Fruit fly (Drosophila melanogaster) whole organism, embryonic: ENCODE results near the gene Kaz-m1.

Experiments used
- BEAF-32 ChIP-seq: fragments of 200-800 bp; sonication (Bioruptor generic); optimal IDR thresholded peaks from 3 replicates; lab custom pipeline; 2017; ENCODE audit warnings: missing biosample characterization, missing genetic modification characterization, mild to moderate bottlenecking, moderate library complexity, missing genetic modification reagents
- Bdp1 ChIP-seq: fragments of 200-800 bp; sonication (Bioruptor generic); optimal IDR thresholded peaks from 3 replicates; lab custom pipeline; 2016; ENCODE audit warnings: missing biosample characterization, missing genetic modification characterization
- CG11723 ChIP-seq: fragments of 200-800 bp; sonication (Bioruptor generic); optimal IDR thresholded peaks from 2 replicates; lab custom pipeline; 2017; ENCODE audit warnings: missing biosample characterization, mild to moderate bottlenecking, missing genetic modification characterization
- CG15514 ChIP-seq: fragments of 200-800 bp; sonication (Bioruptor generic); optimal IDR thresholded peaks from 3 replicates; lab custom pipeline; 2017; ENCODE audit warnings: missing biosample characterization, missing genetic modification characterization, mild to moderate bottlenecking, moderate library complexity, missing genetic modification reagents
- CG1602 ChIP-seq: fragments of 200-800 bp; sonication (Bioruptor generic); optimal IDR thresholded peaks from 3 replicates; lab custom pipeline; 2016; ENCODE audit warnings: missing biosample characterization, missing genetic modification characterization
- CG17186 ChIP-seq: fragments of 200-800 bp; sonication (Bioruptor generic); optimal IDR thresholded peaks from 3 replicates; lab custom pipeline; 2017; ENCODE audit warnings: missing biosample characterization, missing genetic modification reagents, missing genetic modification characterization
- CG17385 ChIP-seq: fragments of 200-800 bp; sonication (Bioruptor generic); optimal IDR thresholded peaks from 3 replicates; lab custom pipeline; 2018; ENCODE audit warnings: missing biosample characterization, mild to moderate bottlenecking, missing genetic modification characterization
- CG1792 ChIP-seq: fragments of 200-800 bp; sonication (Bioruptor generic); optimal IDR thresholded peaks from 2 replicates; lab custom pipeline; 2016; ENCODE audit warnings: missing biosample characterization, missing genetic modification characterization
- CG2129 ChIP-seq: fragments of 200-800 bp; sonication (Bioruptor generic); IDR thresholded peaks from 2 replicates; pipeline ENCODE4 v1.3.6; 2022; ENCODE audit warnings: missing biosample characterization, missing genetic modification characterization; ENCODE audit not compliant: partially characterized antibody
- CG32767 ChIP-seq: fragments of 200-800 bp; sonication (Bioruptor generic); IDR thresholded peaks from 2 replicates; pipeline ENCODE4 v1.3.6; 2022; ENCODE audit warnings: missing biosample characterization, missing genetic modification characterization
- CG3281 ChIP-seq: fragments of 200-800 bp; sonication (Bioruptor generic); optimal IDR thresholded peaks from 3 replicates; lab custom pipeline; 2017; ENCODE audit warnings: missing biosample characterization, mild to moderate bottlenecking, missing genetic modification characterization
- CG33557 ChIP-seq: fragments of 200-800 bp; sonication (Bioruptor generic); optimal IDR thresholded peaks from 2 replicates; lab custom pipeline; 2019; ENCODE audit warnings: missing biosample characterization, mild to moderate bottlenecking, missing genetic modification characterization, moderate library complexity
- CG6272 ChIP-seq: fragments of 200-800 bp; sonication (Bioruptor generic); IDR thresholded peaks from 2 replicates; pipeline ENCODE4 v1.3.6; 2022; ENCODE audit warnings: missing biosample characterization, missing genetic modification characterization
- CG6689 ChIP-seq: fragments of 200-800 bp; sonication (Bioruptor generic); IDR thresholded peaks from 2 replicates; pipeline ENCODE4 v1.3.6; 2022; ENCODE audit warnings: missing biosample characterization, missing genetic modification characterization
- CG8924 ChIP-seq: fragments of 200-800 bp; optimal IDR thresholded peaks from 3 replicates; lab custom pipeline; 2019; ENCODE audit warnings: missing biosample characterization, mild to moderate bottlenecking, missing genetic modification characterization, moderate library complexity
- CG9609 ChIP-seq: fragments of 200-800 bp; sonication (Bioruptor generic); optimal IDR thresholded peaks from 3 replicates; lab custom pipeline; 2016; ENCODE audit warnings: missing biosample characterization, missing genetic modification characterization
- Dp ChIP-seq: fragments of 200-800 bp; sonication (Bioruptor generic); optimal IDR thresholded peaks from 2 replicates; lab custom pipeline; 2018; ENCODE audit warnings: missing biosample characterization, mild to moderate bottlenecking, missing genetic modification characterization, moderate library complexity
- E2f2 ChIP-seq: fragments of 200-800 bp; sonication (Bioruptor generic); IDR thresholded peaks from 2 replicates; pipeline ENCODE4 v1.3.6; 2022; ENCODE audit warnings: missing biosample characterization, missing genetic modification characterization
- Ets65A ChIP-seq: fragments of 200-800 bp; sonication (Bioruptor generic); peaks from one replicate; lab custom pipeline; 2016; ENCODE audit warnings: missing biosample characterization, missing genetic modification characterization
- Ets97D ChIP-seq: fragments of 200-800 bp; sonication (Bioruptor generic); optimal IDR thresholded peaks from 3 replicates; lab custom pipeline; 2016; ENCODE audit warnings: missing biosample characterization, missing genetic modification characterization
- Hand ChIP-seq: fragments of 200-800 bp; sonication (Bioruptor generic); optimal IDR thresholded peaks from 2 replicates; lab custom pipeline; 2017; ENCODE audit warnings: mild to moderate bottlenecking, missing biosample characterization, missing genetic modification reagents, missing genetic modification characterization
- HmgD ChIP-seq: fragments of 200-800 bp; sonication (Bioruptor generic); optimal IDR thresholded peaks from 3 replicates; lab custom pipeline; 2016; ENCODE audit warnings: missing biosample characterization, missing genetic modification characterization
- Hsf ChIP-seq: fragments of 200-800 bp; sonication (Bioruptor generic); optimal IDR thresholded peaks from 3 replicates; lab custom pipeline; 2016; ENCODE audit warnings: missing biosample characterization, missing genetic modification characterization
- Oaz ChIP-seq: fragments of 200-800 bp; sonication (Bioruptor generic); IDR thresholded peaks from 2 replicates; pipeline ENCODE4 v1.3.6; 2022; ENCODE audit warnings: missing biosample characterization, missing genetic modification characterization
- PHDP ChIP-seq: fragments of 200-800 bp; sonication (Bioruptor generic); optimal IDR thresholded peaks from 3 replicates; lab custom pipeline; 2018; ENCODE audit warnings: missing biosample characterization, mild to moderate bottlenecking, missing genetic modification characterization, moderate library complexity
- Scr ChIP-seq: fragments of 200-800 bp; sonication (Bioruptor generic); IDR thresholded peaks from 2 replicates; pipeline ENCODE4 v1.3.6; 2022; ENCODE audit warnings: missing biosample characterization, missing genetic modification characterization; ENCODE audit not compliant: partially characterized antibody
- Sry-δ ChIP-seq: fragments of 200-800 bp; sonication (Bioruptor generic); optimal IDR thresholded peaks from 2 replicates; lab custom pipeline; 2016; ENCODE audit warnings: missing biosample characterization, missing genetic modification characterization
- YL-1 ChIP-seq: fragments of 200-800 bp; sonication (Bioruptor generic); optimal IDR thresholded peaks from 3 replicates; lab custom pipeline; 2017; ENCODE audit warnings: missing biosample characterization, mild to moderate bottlenecking, missing genetic modification characterization
- ab ChIP-seq: fragments of 200-800 bp; sonication (Bioruptor generic); optimal IDR thresholded peaks from 2 replicates; lab custom pipeline; 2016; ENCODE audit warnings: missing biosample characterization, missing genetic modification characterization
- amos ChIP-seq: fragments of 200-800 bp; sonication (Bioruptor generic); IDR thresholded peaks from 2 replicates; pipeline ENCODE4 v1.3.6; 2022; ENCODE audit warnings: missing biosample characterization, missing genetic modification characterization; ENCODE audit not compliant: partially characterized antibody
- da ChIP-seq: fragments of 200-800 bp; sonication (Bioruptor generic); optimal IDR thresholded peaks from 2 replicates; lab custom pipeline; 2016; ENCODE audit warnings: missing biosample characterization, missing genetic modification characterization
- dimm ChIP-seq: fragments of 200-800 bp; sonication (Bioruptor generic); IDR thresholded peaks from 2 replicates; pipeline ENCODE4 v1.3.6; 2022; ENCODE audit warnings: missing biosample characterization, missing genetic modification characterization
- ems ChIP-seq: fragments of 200-800 bp; sonication (Bioruptor generic); optimal IDR thresholded peaks from 3 replicates; lab custom pipeline; 2016; ENCODE audit warnings: missing biosample characterization, missing genetic modification characterization
- ind ChIP-seq: fragments of 200-800 bp; sonication (Bioruptor generic); optimal IDR thresholded peaks from 3 replicates; lab custom pipeline; 2016; ENCODE audit warnings: missing biosample characterization, missing genetic modification characterization
- jigr1 ChIP-seq: fragments of 200-800 bp; sonication (Bioruptor generic); IDR thresholded peaks from 3 replicates; pipeline ENCODE4 v1.3.6; 2022; ENCODE audit warnings: missing biosample characterization, missing genetic modification characterization
- lab ChIP-seq: fragments of 200-800 bp; sonication (Bioruptor generic); optimal IDR thresholded peaks from 3 replicates; lab custom pipeline; 2017; ENCODE audit warnings: missing biosample characterization, missing genetic modification characterization, mild to moderate bottlenecking, moderate library complexity, missing genetic modification reagents
- lov ChIP-seq, 2 experiments: fragments of 200-800 bp in 1 of 2; fragments of >200 bp in 1 of 2; sonication (Bioruptor generic) in 1 of 2; IDR thresholded peaks in 1 of 2; optimal IDR thresholded peaks in 1 of 2; 2 replicates in 1 of 2; 3 replicates in 1 of 2; pipeline versions ENCODE4 v1.3.6 to Lab custom; 2017 to 2022; ENCODE audit warnings: missing biosample characterization in 1 of 2, missing genetic modification characterization in 1 of 2
- ro ChIP-seq: fragments of 200-800 bp; sonication (Bioruptor generic); IDR thresholded peaks from 2 replicates; pipeline ENCODE4 v1.3.6; 2022; ENCODE audit warnings: missing biosample characterization, missing genetic modification characterization
- row ChIP-seq: fragments of 200-800 bp; sonication (Bioruptor generic); IDR thresholded peaks from 3 replicates; pipeline ENCODE4 v1.3.6; 2022; ENCODE audit warnings: missing biosample characterization, missing genetic modification characterization
- salm ChIP-seq: fragments of 200-800 bp; sonication (Bioruptor generic); optimal IDR thresholded peaks from 2 replicates; lab custom pipeline; 2018; ENCODE audit warnings: missing biosample characterization, mild to moderate bottlenecking, missing genetic modification characterization
- scrt ChIP-seq: fragments of 200-800 bp; sonication (Bioruptor generic); optimal IDR thresholded peaks from 2 replicates; lab custom pipeline; 2018; ENCODE audit warnings: missing biosample characterization, mild to moderate bottlenecking, missing genetic modification characterization, moderate library complexity
- sens-2 ChIP-seq: fragments of 200-800 bp; sonication (Bioruptor generic); IDR thresholded peaks from 2 replicates; pipeline ENCODE4 v1.3.6; 2022; ENCODE audit warnings: missing biosample characterization, missing genetic modification characterization
- stc ChIP-seq: fragments of 200-800 bp; sonication (Bioruptor generic); IDR thresholded peaks from 2 replicates; pipeline ENCODE4 v1.3.6; 2022; ENCODE audit warnings: missing biosample characterization, missing genetic modification characterization
- unpg ChIP-seq: fragments of 200-800 bp; sonication (Bioruptor generic); optimal IDR thresholded peaks from 3 replicates; lab custom pipeline; 2018; ENCODE audit warnings: missing biosample characterization, mild to moderate bottlenecking, missing genetic modification characterization, moderate library complexity
- wek ChIP-seq: fragments of 200-800 bp; sonication (Bioruptor generic); optimal IDR thresholded peaks from 3 replicates; lab custom pipeline; 2018; ENCODE audit warnings: missing biosample characterization, mild to moderate bottlenecking, missing genetic modification characterization, moderate library complexity
- yki ChIP-seq: fragments of >200 bp; optimal IDR thresholded peaks from 3 replicates; lab custom pipeline; 2018
- zen2 ChIP-seq: fragments of 200-800 bp; sonication (Bioruptor generic); IDR thresholded peaks from 3 replicates; pipeline ENCODE4 v1.3.6; 2022; ENCODE audit warnings: missing biosample characterization, missing genetic modification characterization; ENCODE audit not compliant: partially characterized antibody
- zfh1 ChIP-seq: fragments of 200-800 bp; sonication (Bioruptor generic); IDR thresholded peaks from 3 replicates; pipeline ENCODE4 v1.3.6; 2022; ENCODE audit warnings: missing biosample characterization, missing genetic modification characterization

The Kaz-m1 gene

dm6 chr3R:26017771-26018731 is 3.5 kb downstream of the Kaz-m1 start (continued):
- TF ChIP-seq scrt, result peak; percentile 40
- TF ChIP-seq ind (GFP tag; lab: Kevin White, UChicago), result peak; percentile 57
- peak; percentile 76 for TF ChIP-seq stc (GFP tag; lab: Robert Waterston, UW)
- TF ChIP-seq Bdp1, result no peak
- no peak for TF ChIP-seq wek (GFP tag; lab: Kevin White, UChicago)
- peak; percentile 99 for TF ChIP-seq CG33557
- peak; percentile 37 for TF ChIP-seq CG3281 (GFP tag; lab: Kevin White, UChicago)
- peak; percentile 80 for TF ChIP-seq salm
- TF ChIP-seq Ets97D, result no peak
- peak; percentile 65 for TF ChIP-seq Ets65A (GFP tag; lab: Kevin White, UChicago)
- 0 out of 2 replicates have a peak, but pooled peaks have one; percentile 40 for TF ChIP-seq sens-2 (GFP tag; lab: Robert Waterston, UW)
- TF ChIP-seq PHDP (tag; lab: Kevin White, UChicago), result peak; percentile 74
- peak; percentile 36; the same call in 1 of the 2 replicates for TF ChIP-seq E2f2 (GFP tag; lab: Robert Waterston, UW)
- TF ChIP-seq dimm (GFP tag; lab: Robert Waterston, UW), result 0 out of 2 replicates have a peak, but pooled peaks have one; percentile 19
- TF ChIP-seq CG32767 (GFP tag; lab: Robert Waterston, UW), result peak; percentile 70
- no peak for TF ChIP-seq yki (lab: Kevin White, UChicago)
- TF ChIP-seq Hand (GFP tag; lab: Kevin White, UChicago), result no peak
- peak; percentile 39; the same call in 1 of the 2 replicates for TF ChIP-seq ro (GFP tag; lab: Robert Waterston, UW)
- no peak for TF ChIP-seq HmgD
- TF ChIP-seq CG17385, result peak; percentile 67
- no peak for TF ChIP-seq CG2129 (GFP tag; lab: Robert Waterston, UW)
- no peak for TF ChIP-seq ems (GFP tag; lab: Kevin White, UChicago)
- peak; percentile 89 for TF ChIP-seq CG8924 (tag; lab: Kevin White, UChicago)
- TF ChIP-seq Hsf (GFP tag; lab: Kevin White, UChicago), result no peak
- TF ChIP-seq CG9609 (GFP tag; lab: Kevin White, UChicago), result no peak
- peak; percentile 82 for TF ChIP-seq CG1602 (GFP tag; lab: Kevin White, UChicago)
- no peak for TF ChIP-seq Sry-δ (GFP tag; lab: Kevin White, UChicago)
- no peak for TF ChIP-seq BEAF-32 (GFP tag; lab: Kevin White, UChicago)
- TF ChIP-seq CG17186 (GFP tag; lab: Kevin White, UChicago), result peak; percentile 17
- no peak for TF ChIP-seq amos
- TF ChIP-seq Scr (GFP tag; lab: Robert Waterston, UW), result no peak
- TF ChIP-seq Oaz, result no peak
- TF ChIP-seq zfh1 (GFP tag; lab: Robert Waterston, UW), result peak; percentile 67
- TF ChIP-seq CG11723 (GFP tag; lab: Kevin White, UChicago), result peak; percentile 74
- TF ChIP-seq CG6689 (GFP tag; lab: Robert Waterston, UW), result peak; percentile 87
- peak; percentile 85 for TF ChIP-seq unpg (GFP tag; lab: Kevin White, UChicago)
- TF ChIP-seq ab (GFP tag; lab: Kevin White, UChicago), result no peak
- TF ChIP-seq Dp (GFP tag; lab: Kevin White, UChicago), result no peak
- peak; percentile 3 for TF ChIP-seq da
- TF ChIP-seq YL-1 (GFP tag; lab: Kevin White, UChicago), result peak; percentile 45
- no peak for TF ChIP-seq zen2 (GFP tag; lab: Robert Waterston, UW)
- no peak for TF ChIP-seq CG15514
- TF ChIP-seq CG1792, result no peak
- TF ChIP-seq CG6272, result no peak
- peak; percentile 25 for TF ChIP-seq lab (GFP tag; lab: Kevin White, UChicago)
- peak; percentile 72 for TF ChIP-seq row (GFP tag; lab: Robert Waterston, UW)
- no peak for TF ChIP-seq lov (optimal IDR thresholded peaks at IDR 0.05; lab: Kevin White, UChicago)
- no peak for TF ChIP-seq lov (GFP tag; IDR thresholded peaks at IDR 0.05; lab: Robert Waterston, UW)
- no peak for TF ChIP-seq jigr1 (GFP tag; lab: Robert Waterston, UW)
